Worm (Caenorhabditis elegans): ENCODE measurements around the gene ccdc-47.

- no peak for TF ChIP-seq unc-62 (GFP tag; optimal IDR thresholded peaks at IDR 0.05)
- TF ChIP-seq F13H6.1 (tag; optimal IDR thresholded peaks at IDR 0.05): no peak
Observed at ce11 chrIII:3878986-3879756, 37.6 kb upstream of the ccdc-47 start.
